Worm (Caenorhabditis elegans) whole organism, L4/young adult: ENCODE measurements around the gene hpo-29.

ENCODE experiments used
- dao-5 ChIP-seq: sonication (generic microtip); optimal IDR thresholded peaks from 2 replicates; lab custom pipeline; 2016; ENCODE audit warnings: missing genotype, missing genetic modification characterization, moderate library complexity, missing compliant biosample characterization
- him-1 ChIP-seq: sonication (generic microtip); optimal IDR thresholded peaks from 2 replicates; lab custom pipeline; 2016; ENCODE audit warnings: missing genotype, missing genetic modification reagents, missing genetic modification characterization, missing compliant biosample characterization

DNA sequence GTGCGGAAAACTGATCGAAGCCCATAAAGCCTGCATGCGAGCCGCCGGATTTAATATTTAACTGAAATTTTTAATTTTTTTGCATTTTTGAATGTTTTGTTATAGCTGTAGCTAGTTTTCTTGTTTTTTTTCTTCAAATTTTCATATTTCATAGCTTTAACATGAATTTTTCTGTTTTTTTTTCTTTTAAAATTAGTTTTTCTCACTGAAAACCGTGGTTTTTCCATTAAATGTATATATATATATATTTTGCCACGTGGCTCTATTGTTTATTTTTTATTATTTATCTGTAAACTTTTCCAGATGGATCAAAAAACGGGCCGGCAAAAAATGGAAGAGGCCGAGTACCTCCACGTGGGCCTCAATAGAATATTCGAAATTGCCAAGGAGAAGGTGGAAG is 43.8 kb upstream of the hpo-29 start, which contains the start of gene sec-20:
- TF ChIP-seq dao-5, result no peak
- no peak for TF ChIP-seq him-1 (tag; lab: Kevin White, UChicago)
